Fruit fly (Drosophila melanogaster): ENCODE measurements around the gene Art6.

Gene Art6

DNA sequence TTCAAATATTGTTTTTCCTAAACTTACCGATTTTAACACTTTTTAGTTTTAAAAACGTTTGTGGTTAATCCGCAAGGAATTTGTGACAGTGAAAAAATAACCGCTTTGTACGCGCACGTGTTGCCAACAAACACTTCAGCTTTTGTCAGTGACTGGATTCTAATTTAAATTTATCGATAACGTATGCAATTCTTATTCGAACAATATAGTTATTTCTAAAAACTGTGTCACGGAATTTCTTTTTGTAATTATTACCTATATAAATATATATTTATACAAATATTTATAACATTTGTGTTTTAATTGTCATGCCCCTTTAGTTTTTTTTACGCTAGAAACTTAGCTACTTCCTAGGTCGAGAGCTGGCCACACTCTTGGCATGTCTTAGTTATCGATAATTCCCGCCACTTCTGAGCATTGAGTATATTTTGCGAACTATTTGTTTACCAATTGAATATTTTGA lies 18.9 kb upstream of the Art6 start, which contains the start of gene Orc2 (continued):
- TF ChIP-seq CG6175 (GFP tag; IDR thresholded peaks at IDR 0.05) (no peak), CG6813 (GFP tag; optimal IDR thresholded peaks at IDR 0.05) (no peak), Mes4 (GFP tag; optimal IDR thresholded peaks at IDR 0.05) (no peak), CG42726 (GFP tag; IDR thresholded peaks at IDR 0.05; ENCODE audit: partially characterized antibody) (no peak), pum (GFP tag; optimal IDR thresholded peaks at IDR 0.05) (no peak), CG7928 (GFP tag; optimal IDR thresholded peaks at IDR 0.05) (peak; percentile 13), BEAF-32 (GFP tag; optimal IDR thresholded peaks at IDR 0.05) (peak; percentile 45), Taf1 (GFP tag; IDR thresholded peaks at IDR 0.05) (no peak), vfl (GFP tag; optimal IDR thresholded peaks at IDR 0.05) (no peak), kni (GFP tag; optimal IDR thresholded peaks at IDR 0.05) (no peak), CG12155 (GFP tag; optimal IDR thresholded peaks at IDR 0.05) (no peak), CG17612 (GFP tag; IDR thresholded peaks at IDR 0.05) (no peak), Nf-YB (GFP tag; optimal IDR thresholded peaks at IDR 0.05) (no peak), CG2712 (tag; optimal IDR thresholded peaks at IDR 0.05) (peak; percentile 56), chinmo (GFP tag; IDR thresholded peaks at IDR 0.05; ENCODE audit: partially characterized antibody) (no peak), ash1 (GFP tag; optimal IDR thresholded peaks at IDR 0.05) (no peak), MBD-R2 (GFP tag; IDR thresholded peaks at IDR 0.05) (peak; percentile 31), ewg (GFP tag; optimal IDR thresholded peaks at IDR 0.05) (peak; percentile 50), lbe (GFP tag; optimal IDR thresholded peaks at IDR 0.05) (no peak), cwo (GFP tag; optimal IDR thresholded peaks at IDR 0.05) (peak; percentile 96), CG2199 (GFP tag; IDR thresholded peaks at IDR 0.05) (no peak), Mrtf (GFP tag; IDR thresholded peaks at IDR 0.05) (no peak), CG3407 (GFP tag; optimal IDR thresholded peaks at IDR 0.05) (no peak), CG16815 (GFP tag; optimal IDR thresholded peaks at IDR 0.05) (no peak), CTCF (GFP tag; optimal IDR thresholded peaks at IDR 0.05) (peak; percentile 10), CG11695 (GFP tag; IDR thresholded peaks at IDR 0.05) (no peak), ken (GFP tag; IDR thresholded peaks at IDR 0.05) (no peak), E2f1 (GFP tag; IDR thresholded peaks at IDR 0.05) (no peak), CG13424 (tag; optimal IDR thresholded peaks at IDR 0.05) (peak; percentile 29), crc (GFP tag; optimal IDR thresholded peaks at IDR 0.05) (no peak), Ssrp (tag; optimal IDR thresholded peaks at IDR 0.05) (peak; percentile 0), pnt (GFP tag; optimal IDR thresholded peaks at IDR 0.05) (no peak), cg (GFP tag; optimal IDR thresholded peaks at IDR 0.05) (no peak), chif (GFP tag; optimal IDR thresholded peaks at IDR 0.05) (no peak), Meics (GFP tag; optimal IDR thresholded peaks at IDR 0.05) (no peak), Ada2b (GFP tag; IDR thresholded peaks at IDR 0.05) (no peak), jing (GFP tag; optimal IDR thresholded peaks at IDR 0.05) (no peak), Aef1 (GFP tag; IDR thresholded peaks at IDR 0.05) (no peak), CG17568 (GFP tag; optimal IDR thresholded peaks at IDR 0.05) (no peak), PHDP (tag; optimal IDR thresholded peaks at IDR 0.05) (no peak), CG3726 (GFP tag; IDR thresholded peaks at IDR 0.05) (no peak), CG17802 (tag; optimal IDR thresholded peaks at IDR 0.05) (no peak), CG12659 (GFP tag; optimal IDR thresholded peaks at IDR 0.05) (peak; percentile 58), CG6254 (GFP tag; optimal IDR thresholded peaks at IDR 0.05) (peak; percentile 3), C15 (GFP tag; IDR thresholded peaks at IDR 0.05) (no peak), sna (GFP tag; IDR thresholded peaks at IDR 0.05; ENCODE audit: partially characterized antibody) (0 out of 2 replicates have a peak, but pooled peaks have one; percentile 23), schlank (tag; optimal IDR thresholded peaks at IDR 0.05) (no peak), caup (GFP tag; optimal IDR thresholded peaks at IDR 0.05; ENCODE audit: severe bottlenecking) (no peak), en (GFP tag; optimal IDR thresholded peaks at IDR 0.05) (no peak), unpg (GFP tag; optimal IDR thresholded peaks at IDR 0.05) (no peak), ara (GFP tag; IDR thresholded peaks at IDR 0.05) (no peak)
